Worm (Caenorhabditis elegans) whole organism, young adult: Measurements from ENCODE around the gene twk-9.
"Not testable (repeated sequence)": the region's sequence is repeated elsewhere in the genome, so short reads cannot be mapped to it uniquely, and the experiment has no call there.

Experiments
- B0261.1 ChIP-seq: sonication (generic microtip); optimal IDR thresholded peaks from 2 replicates; lab custom pipeline; 2016; ENCODE audit warnings: mild to moderate bottlenecking, missing genetic modification characterization, moderate library complexity, missing compliant biosample characterization
- C17E4.6 ChIP-seq: fragments of 200-800 bp; sonication (Bioruptor generic); IDR thresholded peaks from 2 replicates; pipeline ENCODE4 v1.3.6; 2022; ENCODE audit warnings: missing genetic modification reagents, missing genetic modification characterization, missing compliant biosample characterization
- F10E7.11 ChIP-seq: sonication (generic microtip); optimal IDR thresholded peaks from 2 replicates; lab custom pipeline; 2017; ENCODE audit warnings: mild to moderate bottlenecking, missing genetic modification characterization, moderate library complexity, missing compliant biosample characterization
- F33H1.4 ChIP-seq: fragments of 200-800 bp; sonication (Bioruptor generic); IDR thresholded peaks from 2 replicates; pipeline ENCODE4 v1.3.6; 2022; ENCODE audit warnings: missing genetic modification reagents, missing genetic modification characterization, missing compliant biosample characterization
- F37B4.10 ChIP-seq: fragments of 200-800 bp; sonication (Bioruptor generic); IDR thresholded peaks from 2 replicates; pipeline ENCODE4 v1.3.6; 2022; ENCODE audit warnings: missing genetic modification characterization, missing compliant biosample characterization
- F55B11.4 ChIP-seq: sonication (generic microtip); optimal IDR thresholded peaks from 2 replicates; lab custom pipeline; 2016; ENCODE audit warnings: missing compliant biosample characterization, missing genetic modification characterization, borderline replicate concordance; ENCODE audit not compliant: insufficient read depth
- F57A8.1 ChIP-seq: fragments of 200-800 bp; sonication (Bioruptor generic); optimal IDR thresholded peaks from 2 replicates; lab custom pipeline; 2018; ENCODE audit warnings: mild to moderate bottlenecking, missing genetic modification characterization, moderate library complexity, missing compliant biosample characterization
- F57C9.4 ChIP-seq: sonication (generic microtip); optimal IDR thresholded peaks from 2 replicates; lab custom pipeline; 2017; ENCODE audit warnings: mild to moderate bottlenecking, missing genetic modification characterization, missing compliant biosample characterization
- Y56A3A.18 ChIP-seq: fragments of 200-800 bp; sonication (Bioruptor generic); IDR thresholded peaks from 2 replicates; pipeline ENCODE4 v1.3.6; 2022; ENCODE audit warnings: missing genetic modification reagents, missing genetic modification characterization, missing compliant biosample characterization
- Y79H2A.3 ChIP-seq: fragments of 200-800 bp; sonication (Bioruptor generic); conservative IDR thresholded peaks from 2 replicates; pipeline ENCODE4 v1.3.6; 2022; ENCODE audit warnings: missing genetic modification reagents, missing genetic modification characterization, missing compliant biosample characterization
- ama-1 ChIP-seq, 3 experiments: fragments of 150-350 bp in 1 of 3; sonication (generic microtip) in 2 of 3; optimal IDR thresholded peaks; 2 replicates each; lab custom pipeline; 2014 to 2018; ENCODE audit warnings: missing biosample characterization in 2 of 3, missing genetic modification characterization in 2 of 3, missing genetic modification reagents in 2 of 3
- aptf-3 ChIP-seq: fragments of 200-800 bp; sonication (Bioruptor generic); IDR thresholded peaks from 2 replicates; pipeline ENCODE4 v1.3.6; 2022; ENCODE audit warnings: missing genetic modification characterization, missing compliant biosample characterization
- ccch-3 ChIP-seq: fragments of 200-800 bp; sonication (Bioruptor generic); optimal IDR thresholded peaks from 2 replicates; lab custom pipeline; 2018; ENCODE audit warnings: mild to moderate bottlenecking, missing genetic modification characterization, missing compliant biosample characterization
- cebp-2 ChIP-seq: fragments of 200-800 bp; sonication (Bioruptor generic); IDR thresholded peaks from 2 replicates; pipeline ENCODE4 v1.3.6; 2022; ENCODE audit warnings: missing genetic modification characterization, missing compliant biosample characterization
- ceh-27 ChIP-seq: fragments of 200-800 bp; sonication (Bioruptor generic); optimal IDR thresholded peaks from 2 replicates; lab custom pipeline; 2018; ENCODE audit warnings: mild to moderate bottlenecking, missing genetic modification characterization, moderate library complexity, missing compliant biosample characterization
- chd-7 ChIP-seq: sonication (generic microtip); optimal IDR thresholded peaks from 2 replicates; lab custom pipeline; 2016; ENCODE audit warnings: mild to moderate bottlenecking, missing genetic modification characterization, moderate library complexity, missing compliant biosample characterization
- die-1 ChIP-seq: sonication (generic microtip); optimal IDR thresholded peaks from 2 replicates; lab custom pipeline; 2016; ENCODE audit warnings: missing genotype, mild to moderate bottlenecking, missing genetic modification characterization, missing compliant biosample characterization
- dpff-1 ChIP-seq: sonication (generic microtip); optimal IDR thresholded peaks from 2 replicates; lab custom pipeline; 2017; ENCODE audit warnings: mild to moderate bottlenecking, missing genetic modification characterization, missing compliant biosample characterization
- efl-1 ChIP-seq: fragments of 150-350 bp; optimal IDR thresholded peaks from 2 replicates; lab custom pipeline; 2014; ENCODE audit warnings: missing biosample characterization, missing genetic modification reagents, missing genetic modification characterization
- egrh-3 ChIP-seq: fragments of 200-800 bp; sonication (Bioruptor generic); IDR thresholded peaks from 2 replicates; pipeline ENCODE4 v1.3.6; 2022; ENCODE audit warnings: missing genetic modification reagents, missing genetic modification characterization, missing compliant biosample characterization
- ekl-4 ChIP-seq: fragments of 200-800 bp; sonication (Bioruptor generic); IDR thresholded peaks from 2 replicates; pipeline ENCODE4 v1.3.6; 2022; ENCODE audit warnings: missing genetic modification reagents, missing genetic modification characterization, missing compliant biosample characterization
- fkh-3 ChIP-seq: sonication (generic microtip); optimal IDR thresholded peaks from 2 replicates; lab custom pipeline; 2016; ENCODE audit warnings: mild to moderate bottlenecking, missing genetic modification characterization, missing compliant biosample characterization
- hrde-1 ChIP-seq: sonication (generic microtip); optimal IDR thresholded peaks from 2 replicates; lab custom pipeline; 2016; ENCODE audit warnings: missing genetic modification characterization, mild to moderate bottlenecking, missing compliant biosample characterization, moderate library complexity, missing genotype, missing genetic modification reagents, borderline replicate concordance
- lir-1 ChIP-seq: fragments of 200-800 bp; sonication (Bioruptor generic); conservative IDR thresholded peaks from 2 replicates; pipeline ENCODE4 v1.3.6; 2022; ENCODE audit warnings: missing genetic modification reagents, missing genetic modification characterization, missing compliant biosample characterization
- madf-10 ChIP-seq: sonication (generic microtip); optimal IDR thresholded peaks from 2 replicates; lab custom pipeline; 2016; ENCODE audit warnings: mild to moderate bottlenecking, missing genetic modification characterization, missing compliant biosample characterization
- madf-6 ChIP-seq: fragments of 200-800 bp; sonication (Bioruptor generic); IDR thresholded peaks from 2 replicates; pipeline ENCODE4 v1.3.6; 2022; ENCODE audit warnings: missing genetic modification reagents, missing genetic modification characterization, missing compliant biosample characterization
- mcd-1 ChIP-seq: fragments of 200-800 bp; sonication (Bioruptor generic); IDR thresholded peaks from 2 replicates; pipeline ENCODE4 v1.3.6; 2022; ENCODE audit warnings: missing genetic modification reagents, missing genetic modification characterization, missing compliant biosample characterization
- mes-4 ChIP-seq: sonication (generic microtip); optimal IDR thresholded peaks from 2 replicates; lab custom pipeline; 2016; ENCODE audit warnings: missing genotype, missing genetic modification characterization, missing compliant biosample characterization
- nhr-90 ChIP-seq: sonication (generic microtip); optimal IDR thresholded peaks from 2 replicates; lab custom pipeline; 2016; ENCODE audit warnings: missing genotype, mild to moderate bottlenecking, missing genetic modification characterization, missing compliant biosample characterization
- pha-4 ChIP-seq: fragments of 150-350 bp; sonication (generic microtip); optimal IDR thresholded peaks from 2 replicates; lab custom pipeline; 2014; ENCODE audit warnings: missing biosample characterization, missing genetic modification reagents, missing genetic modification characterization
- rcor-1 ChIP-seq: fragments of 200-800 bp; sonication (Bioruptor generic); IDR thresholded peaks from 2 replicates; pipeline ENCODE4 v1.3.6; 2022; ENCODE audit warnings: missing genetic modification reagents, missing genetic modification characterization, missing compliant biosample characterization
- tlf-1 ChIP-seq: fragments of 200-800 bp; sonication (Bioruptor generic); optimal IDR thresholded peaks from 2 replicates; lab custom pipeline; 2018; ENCODE audit warnings: mild to moderate bottlenecking, missing genetic modification characterization, missing compliant biosample characterization
- unc-62 ChIP-seq: fragments of 150-350 bp; optimal IDR thresholded peaks from 2 replicates; lab custom pipeline; 2014; ENCODE audit warnings: missing biosample characterization, missing genetic modification reagents, missing genetic modification characterization
- ztf-18 ChIP-seq: sonication (generic microtip); optimal IDR thresholded peaks from 2 replicates; lab custom pipeline; 2016; ENCODE audit warnings: missing genotype, mild to moderate bottlenecking, missing genetic modification characterization, missing compliant biosample characterization
- ztf-26 ChIP-seq: sonication (generic microtip); optimal IDR thresholded peaks from 2 replicates; lab custom pipeline; 2017; ENCODE audit warnings: missing genetic modification characterization, missing compliant biosample characterization

The twk-9 gene

DNA sequence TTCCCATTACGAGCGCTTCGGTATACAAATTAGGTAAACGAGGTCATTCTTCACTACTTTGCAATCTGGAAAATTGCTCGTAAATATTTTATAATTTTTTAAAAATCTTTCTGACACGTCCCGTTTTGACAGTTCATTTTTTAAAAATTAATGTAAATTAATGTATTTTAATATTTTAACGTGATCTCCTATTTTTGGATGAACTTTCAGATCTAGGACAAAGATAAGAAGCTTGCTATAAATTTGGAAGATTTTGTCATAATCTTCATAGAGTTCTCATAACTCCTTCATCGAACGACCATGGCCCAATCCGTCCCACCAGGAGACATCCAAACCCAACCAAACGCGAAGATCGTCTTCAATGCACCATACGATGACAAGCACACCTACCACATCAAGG lies 4.3 kb upstream of the twk-9 start, which contains the start of gene msp-76:
msp-76 (plus strand) TSS at position 301 of the 400 bp plus-strand sequence.
- TF ChIP-seq egrh-3 (GFP tag; lab: Robert Waterston, UW); ztf-18 (tag; lab: Kevin White, UChicago); B0261.1: not testable (repeated sequence)

- TF ChIP-seq aptf-3 (no peak), efl-1 (GFP tag; lab: Kevin White, UChicago) (no peak), cebp-2 (no peak), ceh-27 (GFP tag; lab: Kevin White, UChicago) (no peak), nhr-90 (tag; lab: Kevin White, UChicago) (no peak), ama-1 (optimal IDR thresholded peaks at IDR 0.05; lab: Kevin White, UChicago) (no peak), ama-1 (GFP tag; optimal IDR thresholded peaks at IDR 0.05; lab: Kevin White, UChicago) (no peak), lir-1 (no peak), ekl-4 (no peak), fkh-3 (tag; lab: Kevin White, UChicago) (no peak)
These were observed 2.3 kb upstream of the twk-9 start, which contains the start of gene sdz-36 for ce11 chrIV:9690644-9691043. TSS of gene sdz-36 (plus strand) at chrIV:9690944.

DNA sequence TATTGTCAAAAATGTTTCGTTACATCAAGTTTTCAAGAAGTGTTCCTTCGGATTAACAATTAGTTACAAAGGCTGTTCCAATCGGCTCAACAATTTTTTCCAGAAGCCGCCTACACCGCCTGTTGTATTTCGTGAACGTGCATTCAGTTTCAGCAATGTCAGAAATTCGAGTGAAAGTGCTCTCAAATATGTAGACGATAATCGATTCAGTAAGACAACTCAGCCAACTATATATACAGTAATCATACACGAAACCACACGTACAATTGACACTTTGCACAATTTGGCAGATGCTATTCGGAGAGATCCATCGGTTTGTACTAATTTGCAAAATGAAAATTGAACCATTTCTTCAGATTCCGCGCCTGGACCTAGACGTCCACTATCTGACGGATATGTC lies 3.5 kb downstream of the twk-9 start:
- TF ChIP-seq hrde-1 = peak; percentile 42
- TF ChIP-seq ccch-3 = no peak
- peak; percentile 32; the same call in 1 of the 2 replicates for TF ChIP-seq madf-6
- TF ChIP-seq F55B11.4 (tag; lab: Kevin White, UChicago) = no peak
- no peak for TF ChIP-seq Y56A3A.18 (GFP tag; lab: Robert Waterston, UW)
- TF ChIP-seq mcd-1 (GFP tag; lab: Robert Waterston, UW) = no peak
- no peak for TF ChIP-seq F10E7.11 (tag; lab: Kevin White, UChicago)
- TF ChIP-seq unc-62 (GFP tag; lab: Kevin White, UChicago) = no peak

DNA sequence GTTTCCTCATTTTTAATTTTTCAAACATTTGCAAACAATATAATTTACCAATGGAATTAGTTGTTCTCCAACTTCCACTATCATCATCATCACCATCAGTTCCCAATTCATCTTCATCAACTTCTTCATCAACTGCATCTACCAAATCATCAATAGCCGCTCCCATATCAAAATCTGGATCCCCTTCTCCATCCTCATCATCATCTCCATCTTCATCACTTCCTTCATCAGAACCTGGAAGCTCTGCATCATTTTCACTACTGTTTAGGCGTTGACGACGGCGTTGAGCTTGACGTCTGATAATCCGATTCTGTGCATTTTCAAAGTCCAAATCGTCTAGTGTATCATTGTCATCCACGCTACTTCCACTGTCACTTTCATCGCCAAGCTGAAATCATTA lies 4.9 kb downstream of the twk-9 start:
- TF ChIP-seq F33H1.4 (no peak), F57A8.1 (no peak), Y56A3A.18 (GFP tag; lab: Robert Waterston, UW) (no peak), pha-4 (tag; lab: Kevin White, UChicago) (no peak), dpff-1 (tag; lab: Kevin White, UChicago) (no peak), madf-6 (no peak), aptf-3 (no peak), F37B4.10 (GFP tag; lab: Robert Waterston, UW) (no peak), ceh-27 (GFP tag; lab: Kevin White, UChicago) (no peak), chd-7 (tag; lab: Kevin White, UChicago) (no peak), mes-4 (no peak), efl-1 (GFP tag; lab: Kevin White, UChicago) (no peak), tlf-1 (GFP tag; lab: Kevin White, UChicago) (no peak), madf-10 (tag; lab: Kevin White, UChicago) (no peak), C17E4.6 (GFP tag; lab: Robert Waterston, UW) (no peak), F57C9.4 (tag; lab: Kevin White, UChicago) (no peak), Y79H2A.3 (GFP tag; lab: Robert Waterston, UW) (no peak), ztf-26 (no peak), rcor-1 (GFP tag; lab: Robert Waterston, UW) (no peak), die-1 (no peak)
